Fruit fly (Drosophila melanogaster) whole organism, prepupa: ENCODE data around the gene CG2260.

Source experiments
- Blimp-1 ChIP-seq: fragments of 200-800 bp; sonication (Bioruptor generic); optimal IDR thresholded peaks from 3 replicates; lab custom pipeline; 2017; ENCODE audit warnings: missing biosample characterization, missing genetic modification characterization, mild to moderate bottlenecking, moderate library complexity, missing genetic modification reagents
- CG4318 ChIP-seq: fragments of 200-800 bp; sonication (Bioruptor generic); optimal IDR thresholded peaks from 3 replicates; lab custom pipeline; 2017; ENCODE audit warnings: missing biosample characterization, mild to moderate bottlenecking, missing genetic modification characterization
- CG9139 ChIP-seq: fragments of 200-800 bp; sonication (Bioruptor generic); optimal IDR thresholded peaks from 3 replicates; lab custom pipeline; 2017; ENCODE audit warnings: missing biosample characterization, mild to moderate bottlenecking, missing genetic modification characterization
- Eip75B ChIP-seq: fragments of 200-800 bp; sonication (Bioruptor generic); optimal IDR thresholded peaks from 3 replicates; lab custom pipeline; 2016; ENCODE audit warnings: missing biosample characterization, missing genetic modification characterization
- Eip78C ChIP-seq: fragments of 200-800 bp; sonication (Bioruptor generic); peaks from one replicate; lab custom pipeline; 2016; ENCODE audit warnings: missing biosample characterization, missing genetic modification characterization
- Ets21C ChIP-seq: fragments of 200-800 bp; sonication (Bioruptor generic); optimal IDR thresholded peaks from 3 replicates; lab custom pipeline; 2016; ENCODE audit warnings: missing biosample characterization, missing genetic modification characterization
- Hr39 ChIP-seq: fragments of 200-800 bp; sonication (Bioruptor generic); optimal IDR thresholded peaks from 2 replicates; lab custom pipeline; 2016; ENCODE audit warnings: missing biosample characterization, missing genetic modification characterization
- Hr4 ChIP-seq: fragments of 200-800 bp; sonication (Bioruptor generic); optimal IDR thresholded peaks from 3 replicates; lab custom pipeline; 2016; ENCODE audit warnings: missing biosample characterization, missing genetic modification characterization
- Sox14 ChIP-seq: fragments of 200-800 bp; sonication (Bioruptor generic); optimal IDR thresholded peaks from 3 replicates; lab custom pipeline; 2016; ENCODE audit warnings: missing biosample characterization, missing genetic modification characterization
- dac ChIP-seq: fragments of 200-800 bp; sonication (Bioruptor generic); optimal IDR thresholded peaks from 2 replicates; lab custom pipeline; 2017; ENCODE audit warnings: missing biosample characterization, mild to moderate bottlenecking, missing genetic modification characterization
- eg ChIP-seq: fragments of 200-800 bp; sonication (Bioruptor generic); IDR thresholded peaks from 3 replicates; pipeline ENCODE4 v1.3.6; 2022; ENCODE audit warnings: missing biosample characterization, missing genetic modification characterization
- esn ChIP-seq: fragments of 200-800 bp; sonication (Bioruptor generic); optimal IDR thresholded peaks from 2 replicates; lab custom pipeline; 2016; ENCODE audit warnings: missing biosample characterization, mild to moderate bottlenecking, missing genetic modification characterization, moderate library complexity
- net ChIP-seq: fragments of 200-800 bp; sonication (Bioruptor generic); optimal IDR thresholded peaks from 3 replicates; lab custom pipeline; 2016; ENCODE audit warnings: missing biosample characterization, missing genetic modification characterization

dm6 chrX:8115717-8116311, 5.1 kb downstream of the CG2260 start, which contains the start of gene Gclc:
- TF ChIP-seq Blimp-1, result no peak
- no peak for TF ChIP-seq CG4318 (GFP tag; lab: Kevin White, UChicago)
- TF ChIP-seq eg (GFP tag; lab: Robert Waterston, UW), result no peak
- peak; percentile 84 for TF ChIP-seq Eip78C (GFP tag; lab: Kevin White, UChicago)
- TF ChIP-seq Hr39 (GFP tag; lab: Kevin White, UChicago), result no peak
- TF ChIP-seq CG9139, result no peak
- no peak for TF ChIP-seq Sox14 (GFP tag; lab: Kevin White, UChicago)
- no peak for TF ChIP-seq esn
- no peak for TF ChIP-seq Eip75B (GFP tag; lab: Kevin White, UChicago)
- no peak for TF ChIP-seq Hr4
- TF ChIP-seq net (GFP tag; lab: Kevin White, UChicago), result no peak
- no peak for TF ChIP-seq Ets21C
- TF ChIP-seq dac, result no peak
